Worm (Caenorhabditis elegans) whole organism, L2 larva: ENCODE results near the gene appg-2.

Experiments used
- F13H6.1 ChIP-seq: sonication (generic microtip); optimal IDR thresholded peaks from 2 replicates; lab custom pipeline; 2016; ENCODE audit warnings: missing genetic modification characterization, missing compliant biosample characterization
- R02D3.7 ChIP-seq: fragments of 150-350 bp; optimal IDR thresholded peaks from 2 replicates; lab custom pipeline; 2014; ENCODE audit warnings: missing biosample characterization, missing genetic modification characterization
- Y55F3AM.14 ChIP-seq: fragments of 200-800 bp; sonication (Bioruptor generic); optimal IDR thresholded peaks from 2 replicates; lab custom pipeline; 2018; ENCODE audit warnings: mild to moderate bottlenecking, missing genetic modification characterization, missing compliant biosample characterization
- aly-2 ChIP-seq: fragments of 150-350 bp; optimal IDR thresholded peaks from 2 replicates; lab custom pipeline; 2014; ENCODE audit warnings: missing biosample characterization, missing genetic modification characterization
- blmp-1 ChIP-seq: sonication (generic microtip); optimal IDR thresholded peaks from 2 replicates; lab custom pipeline; 2017; ENCODE audit warnings: missing genetic modification characterization, mild to moderate bottlenecking, missing compliant biosample characterization, antibody characterized with exemption, moderate library complexity; ENCODE audit not compliant: insufficient read depth
- ceh-16 ChIP-seq: fragments of 150-350 bp; optimal IDR thresholded peaks from 2 replicates; lab custom pipeline; 2014; ENCODE audit warnings: missing biosample characterization, missing genetic modification characterization
- ceh-82 ChIP-seq: fragments of 150-350 bp; optimal IDR thresholded peaks from 2 replicates; lab custom pipeline; 2014; ENCODE audit warnings: missing biosample characterization, missing genetic modification characterization
- crh-2 ChIP-seq: sonication (generic microtip); optimal IDR thresholded peaks from 2 replicates; lab custom pipeline; 2017; ENCODE audit warnings: missing biosample characterization, missing genetic modification characterization
- dmd-4 ChIP-seq: sonication (generic microtip); optimal IDR thresholded peaks from 2 replicates; lab custom pipeline; 2017; ENCODE audit warnings: missing biosample characterization, missing genetic modification characterization
- egl-27 ChIP-seq: sonication (generic microtip); optimal IDR thresholded peaks from 3 replicates; lab custom pipeline; 2017; ENCODE audit warnings: missing biosample characterization, missing genetic modification reagents, missing genetic modification characterization
- elt-1 ChIP-seq: fragments of 150-350 bp; optimal IDR thresholded peaks from 2 replicates; lab custom pipeline; 2014; ENCODE audit warnings: missing biosample characterization, missing genetic modification characterization
- elt-3 ChIP-seq: sonication (generic microtip); optimal IDR thresholded peaks from 2 replicates; lab custom pipeline; 2017; ENCODE audit warnings: missing biosample characterization, missing genetic modification characterization
- fos-1 ChIP-seq: fragments of 150-350 bp; optimal IDR thresholded peaks from 2 replicates; lab custom pipeline; 2014; ENCODE audit warnings: missing biosample characterization, missing genetic modification characterization
- gmeb-1 ChIP-seq: fragments of 150-350 bp; optimal IDR thresholded peaks from 2 replicates; lab custom pipeline; 2014; ENCODE audit warnings: missing biosample characterization, missing genetic modification characterization
- lin-11 ChIP-seq: fragments of 150-350 bp; sonication (generic microtip); optimal IDR thresholded peaks from 2 replicates; lab custom pipeline; 2014; ENCODE audit warnings: missing biosample characterization, missing genetic modification characterization, inconsistent platforms, mixed read lengths
- lin-13 ChIP-seq: fragments of 150-350 bp; optimal IDR thresholded peaks from 2 replicates; lab custom pipeline; 2014; ENCODE audit warnings: missing biosample characterization, missing genetic modification reagents, missing genetic modification characterization
- lin-39 ChIP-seq: fragments of 150-350 bp; optimal IDR thresholded peaks from 2 replicates; lab custom pipeline; 2014; ENCODE audit warnings: missing biosample characterization, missing genetic modification reagents, missing genetic modification characterization
- lsy-2 ChIP-seq, 2 experiments: fragments of 150-350 bp in 1 of 2; sonication (generic microtip) in 1 of 2; optimal IDR thresholded peaks; 2 replicates each; lab custom pipeline; 2014 to 2017; ENCODE audit warnings: missing biosample characterization in 2 of 2, missing genetic modification characterization in 2 of 2
- mab-5 ChIP-seq: fragments of 150-350 bp; optimal IDR thresholded peaks from 2 replicates; lab custom pipeline; 2014; ENCODE audit warnings: missing biosample characterization, missing genetic modification characterization
- mbf-1 ChIP-seq: sonication (generic microtip); optimal IDR thresholded peaks from 2 replicates; lab custom pipeline; 2017; ENCODE audit warnings: missing biosample characterization, missing genetic modification characterization
- mdl-1 ChIP-seq, 2 experiments: fragments of 150-350 bp in 1 of 2; sonication (generic microtip) in 1 of 2; optimal IDR thresholded peaks; 2 replicates each; lab custom pipeline; 2017; ENCODE audit warnings: missing biosample characterization in 2 of 2, missing genetic modification characterization in 2 of 2
- nhr-11 ChIP-seq: fragments of 150-350 bp; optimal IDR thresholded peaks from 2 replicates; lab custom pipeline; 2014; ENCODE audit warnings: missing biosample characterization, missing genetic modification characterization
- nhr-12 ChIP-seq: fragments of 150-350 bp; optimal IDR thresholded peaks from 2 replicates; lab custom pipeline; 2014; ENCODE audit warnings: missing biosample characterization, missing genetic modification characterization
- nhr-129 ChIP-seq: fragments of 150-350 bp; optimal IDR thresholded peaks from 2 replicates; lab custom pipeline; 2014; ENCODE audit warnings: missing biosample characterization, missing genetic modification characterization
- nhr-21 ChIP-seq: fragments of 150-350 bp; optimal IDR thresholded peaks from 2 replicates; lab custom pipeline; 2014; ENCODE audit warnings: missing biosample characterization, missing genetic modification characterization
- nhr-237 ChIP-seq: fragments of 150-350 bp; optimal IDR thresholded peaks from 2 replicates; lab custom pipeline; 2014; ENCODE audit warnings: missing biosample characterization, missing genetic modification characterization
- nhr-25 ChIP-seq: fragments of 150-350 bp; sonication (generic microtip); optimal IDR thresholded peaks from 3 replicates; lab custom pipeline; 2014; ENCODE audit warnings: missing biosample characterization, missing genetic modification characterization
- nhr-6 ChIP-seq: fragments of 150-350 bp; optimal IDR thresholded peaks from 2 replicates; lab custom pipeline; 2014; ENCODE audit warnings: missing biosample characterization, missing genetic modification characterization
- sem-4 ChIP-seq: fragments of 150-350 bp; optimal IDR thresholded peaks from 2 replicates; lab custom pipeline; 2014; ENCODE audit warnings: missing biosample characterization, missing genetic modification reagents, missing genetic modification characterization
- skn-1 ChIP-seq: sonication (generic microtip); optimal IDR thresholded peaks from 2 replicates; lab custom pipeline; 2017; ENCODE audit warnings: missing biosample characterization, missing genetic modification characterization
- sma-3 ChIP-seq: sonication (generic microtip); optimal IDR thresholded peaks from 2 replicates; lab custom pipeline; 2016; ENCODE audit warnings: missing genetic modification reagents, missing genetic modification characterization, missing compliant biosample characterization
- sma-9 ChIP-seq, 2 experiments: fragments of 150-350 bp in 1 of 2; sonication (generic microtip) in 1 of 2; optimal IDR thresholded peaks; 2 replicates each; lab custom pipeline; 2014 to 2016; ENCODE audit warnings: missing genetic modification characterization in 2 of 2, mild to moderate bottlenecking in 1 of 2, missing biosample characterization in 1 of 2, missing compliant biosample characterization in 1 of 2, missing genetic modification reagents in 1 of 2, moderate library complexity in 1 of 2
- snpc-4 ChIP-seq: fragments of 150-350 bp; optimal IDR thresholded peaks from 2 replicates; lab custom pipeline; 2014; ENCODE audit warnings: missing biosample characterization, missing genetic modification characterization
- unc-55 ChIP-seq: fragments of 150-350 bp; sonication (generic microtip); optimal IDR thresholded peaks from 3 replicates; lab custom pipeline; 2014; ENCODE audit warnings: missing biosample characterization, missing genetic modification reagents, missing genetic modification characterization
- unc-62 ChIP-seq: fragments of 150-350 bp; optimal IDR thresholded peaks from 2 replicates; lab custom pipeline; 2014; ENCODE audit warnings: missing biosample characterization, missing genetic modification reagents, missing genetic modification characterization
- zag-1 ChIP-seq: fragments of 150-350 bp; optimal IDR thresholded peaks from 2 replicates; lab custom pipeline; 2014; ENCODE audit warnings: missing biosample characterization, missing genetic modification characterization
- ztf-1 ChIP-seq: fragments of 200-800 bp; sonication (Bioruptor generic); conservative IDR thresholded peaks from 2 replicates; pipeline ENCODE4 v1.3.6; 2022; ENCODE audit warnings: missing genetic modification characterization, missing compliant biosample characterization
- ztf-11 ChIP-seq: sonication (generic microtip); optimal IDR thresholded peaks from 2 replicates; lab custom pipeline; 2017; ENCODE audit warnings: missing biosample characterization, missing genetic modification characterization
- ztf-4 ChIP-seq: fragments of 150-350 bp; optimal IDR thresholded peaks from 2 replicates; lab custom pipeline; 2014; ENCODE audit warnings: missing biosample characterization, missing genetic modification characterization

appg-2 gene

DNA sequence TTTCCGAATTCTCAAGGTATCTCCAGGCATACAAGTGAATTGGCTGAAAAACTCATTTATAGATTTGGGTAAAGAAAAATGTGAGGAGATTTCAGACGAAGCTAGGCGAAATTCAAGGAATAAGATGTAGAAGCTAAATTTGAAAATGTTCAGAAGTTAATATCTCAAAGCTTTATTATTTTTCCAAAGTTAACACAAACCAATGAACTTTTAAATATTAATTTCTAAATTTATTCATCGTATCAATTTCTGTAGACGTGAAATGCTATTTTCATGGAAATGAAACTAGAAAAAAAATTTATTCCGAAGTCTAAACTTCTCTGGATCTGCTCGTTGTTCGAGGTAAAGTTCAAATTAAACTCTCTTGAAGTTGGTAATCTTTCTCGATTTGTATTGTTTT lies 44.4 kb downstream of the appg-2 start, which contains the start of gene agxt-1:
agxt-1 (plus strand) TSS at position 301 of the 400 bp plus-strand sequence.
- TF ChIP-seq aly-2 (tag; lab: Kevin White, UChicago) (no peak), fos-1 (no peak), ztf-1 (GFP tag; lab: Robert Waterston, UW) (no peak), mab-5 (tag; lab: Kevin White, UChicago) (no peak), ztf-11 (no peak), lin-13 (GFP tag; lab: Kevin White, UChicago) (no peak), snpc-4 (tag; lab: Kevin White, UChicago) (no peak), elt-3 (tag; lab: Kevin White, UChicago) (no peak), unc-55 (no peak), ceh-16 (no peak), lin-39 (tag; lab: Kevin White, UChicago) (no peak), dmd-4 (tag; lab: Kevin White, UChicago) (no peak), lsy-2 (tag; optimal IDR thresholded peaks at IDR 0.05; lab: Kevin White, UChicago) (no peak), nhr-12 (tag; lab: Kevin White, UChicago) (no peak), skn-1 (tag; lab: Kevin White, UChicago) (no peak), egl-27 (no peak), nhr-129 (tag; lab: Kevin White, UChicago) (no peak)

DNA sequence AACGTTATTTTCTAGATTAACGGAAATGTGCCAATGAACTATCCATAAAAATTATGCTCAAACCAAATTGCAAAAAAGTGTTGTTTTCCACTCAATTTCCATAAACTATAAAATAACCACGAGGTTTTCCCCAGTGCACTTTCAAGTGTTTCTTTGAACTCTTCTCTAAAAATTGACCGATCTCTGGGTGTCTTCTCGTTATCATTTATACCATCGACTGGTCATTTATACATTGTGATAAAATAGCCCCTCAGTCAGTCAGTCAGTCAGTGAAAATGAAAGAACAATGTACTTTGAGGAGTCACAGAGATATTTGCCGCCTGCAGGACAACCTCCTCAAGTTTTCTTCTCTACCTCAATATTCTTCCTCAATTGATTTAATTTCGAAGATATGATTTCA lies 45.0 kb downstream of the appg-2 start:
- TF ChIP-seq R02D3.7 (tag; lab: Kevin White, UChicago), result no peak
- no peak for TF ChIP-seq unc-55
- TF ChIP-seq ceh-16, result no peak
- TF ChIP-seq nhr-21 (tag; lab: Kevin White, UChicago), result no peak
- peak; percentile 18 for TF ChIP-seq fos-1
- TF ChIP-seq nhr-6, result no peak
- TF ChIP-seq unc-62, result no peak
- no peak for TF ChIP-seq aly-2 (tag; lab: Kevin White, UChicago)
- no peak for TF ChIP-seq dmd-4 (tag; lab: Kevin White, UChicago)
- no peak for TF ChIP-seq ztf-11
- peak; percentile 50 for TF ChIP-seq sma-9 (GFP tag; optimal IDR thresholded peaks at IDR 0.05; lab: Kevin White, UChicago)
- TF ChIP-seq sma-9 (tag; optimal IDR thresholded peaks at IDR 0.05; lab: Kevin White, UChicago), result no peak
- peak; percentile 9 for TF ChIP-seq blmp-1 (tag; lab: Kevin White, UChicago)
- TF ChIP-seq gmeb-1 (tag; lab: Kevin White, UChicago), result no peak
- TF ChIP-seq skn-1 (tag; lab: Kevin White, UChicago), result no peak
- no peak for TF ChIP-seq ztf-4 (tag; lab: Kevin White, UChicago)
- TF ChIP-seq crh-2 (tag; lab: Kevin White, UChicago), result peak; percentile 25
- TF ChIP-seq sem-4 (tag; lab: Kevin White, UChicago), result no peak
- peak; percentile 13 for TF ChIP-seq F13H6.1 (tag; lab: Kevin White, UChicago)
- TF ChIP-seq mdl-1 (tag; optimal IDR thresholded peaks at IDR 0.05; lab: Kevin White, UChicago), result no peak
- no peak for TF ChIP-seq mbf-1 (tag; lab: Kevin White, UChicago)
- no peak for TF ChIP-seq zag-1 (tag; lab: Kevin White, UChicago)
- TF ChIP-seq nhr-25 (tag; lab: Kevin White, UChicago), result no peak
- TF ChIP-seq elt-1 (tag; lab: Kevin White, UChicago), result no peak
- no peak for TF ChIP-seq lin-11 (tag; lab: Kevin White, UChicago)
- TF ChIP-seq ceh-82, result no peak
- TF ChIP-seq snpc-4 (tag; lab: Kevin White, UChicago), result no peak

DNA sequence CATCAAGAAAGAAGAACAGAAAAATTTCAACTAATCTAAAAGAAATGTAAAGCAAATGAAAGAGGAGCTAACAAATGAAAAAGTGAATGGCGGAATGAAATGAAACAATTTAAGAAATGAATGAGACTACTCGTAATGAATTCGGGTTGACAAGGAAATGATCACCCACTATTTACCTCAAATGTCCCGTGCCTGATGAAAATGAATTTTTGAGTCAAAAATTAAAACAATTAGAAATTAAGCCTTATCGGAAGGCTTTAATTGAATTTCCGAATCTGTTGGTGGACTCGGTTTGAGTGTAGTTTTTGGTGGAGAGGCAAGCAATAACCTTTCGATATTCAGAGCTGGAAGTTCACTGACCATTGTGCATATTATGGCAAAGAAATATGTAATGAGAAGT lies 48.1 kb downstream of the appg-2 start:
- TF ChIP-seq sem-4 (tag; lab: Kevin White, UChicago) (no peak), nhr-11 (no peak), unc-62 (no peak), aly-2 (tag; lab: Kevin White, UChicago) (no peak), Y55F3AM.14 (GFP tag; lab: Kevin White, UChicago) (no peak), elt-3 (tag; lab: Kevin White, UChicago) (no peak), elt-1 (tag; lab: Kevin White, UChicago) (no peak), nhr-237 (tag; lab: Kevin White, UChicago) (no peak), mdl-1 (tag; optimal IDR thresholded peaks at IDR 0.05; lab: Kevin White, UChicago) (no peak), dmd-4 (tag; lab: Kevin White, UChicago) (no peak), mbf-1 (tag; lab: Kevin White, UChicago) (no peak), ceh-82 (no peak), fos-1 (no peak), nhr-12 (tag; lab: Kevin White, UChicago) (no peak), nhr-21 (tag; lab: Kevin White, UChicago) (no peak), sma-3 (no peak), ceh-16 (no peak), R02D3.7 (tag; lab: Kevin White, UChicago) (no peak), mab-5 (tag; lab: Kevin White, UChicago) (no peak)
